Worm (Caenorhabditis elegans) whole organism, late embryonic: ENCODE measurements around the gene eel-1.

Experiments
- C08G9.2 ChIP-seq: sonication (generic microtip); optimal IDR thresholded peaks from 2 replicates; lab custom pipeline; 2016; ENCODE audit warnings: mild to moderate bottlenecking, missing genetic modification characterization, moderate library complexity, missing compliant biosample characterization
- K02D7.2 ChIP-seq: sonication (generic microtip); optimal IDR thresholded peaks from 2 replicates; lab custom pipeline; 2017; ENCODE audit warnings: mild to moderate bottlenecking, missing genetic modification characterization, missing compliant biosample characterization
- Y22D7AL.16 ChIP-seq: sonication (generic microtip); optimal IDR thresholded peaks from 2 replicates; lab custom pipeline; 2016; ENCODE audit warnings: missing genetic modification characterization, missing compliant biosample characterization
- ama-1 ChIP-seq: fragments of 150-350 bp; optimal IDR thresholded peaks from 2 replicates; lab custom pipeline; 2014
- ceh-18 ChIP-seq: sonication (generic microtip); optimal IDR thresholded peaks from 2 replicates; lab custom pipeline; 2016; ENCODE audit warnings: missing genetic modification characterization, missing compliant biosample characterization
- ceh-19 ChIP-seq: fragments of 200-800 bp; sonication (Bioruptor generic); optimal IDR thresholded peaks from 2 replicates; lab custom pipeline; 2018; ENCODE audit warnings: mild to moderate bottlenecking, missing genetic modification characterization, missing compliant biosample characterization
- ceh-24 ChIP-seq: sonication (generic microtip); optimal IDR thresholded peaks from 2 replicates; lab custom pipeline; 2016; ENCODE audit warnings: mild to moderate bottlenecking, missing genetic modification characterization, missing compliant biosample characterization
- ceh-30 ChIP-seq: fragments of 150-350 bp; optimal IDR thresholded peaks from 2 replicates; lab custom pipeline; 2014; ENCODE audit warnings: missing biosample characterization, missing genetic modification characterization
- ceh-31 ChIP-seq: sonication (generic microtip); optimal IDR thresholded peaks from 2 replicates; lab custom pipeline; 2016; ENCODE audit warnings: missing genetic modification characterization, missing compliant biosample characterization
- ceh-34 ChIP-seq: sonication (generic microtip); optimal IDR thresholded peaks from 2 replicates; lab custom pipeline; 2016; ENCODE audit warnings: mild to moderate bottlenecking, missing genetic modification characterization, missing compliant biosample characterization
- ceh-45 ChIP-seq: fragments of 200-800 bp; sonication (Bioruptor generic); IDR thresholded peaks from 2 replicates; pipeline ENCODE4 v1.3.6; 2022; ENCODE audit warnings: missing genetic modification reagents, missing genetic modification characterization, missing compliant biosample characterization
- ceh-48 ChIP-seq: sonication (generic microtip); optimal IDR thresholded peaks from 2 replicates; lab custom pipeline; 2016; ENCODE audit warnings: missing genetic modification characterization, inconsistent platforms, missing compliant biosample characterization
- ceh-6 ChIP-seq: fragments of 200-800 bp; sonication (Bioruptor generic); optimal IDR thresholded peaks from 2 replicates; lab custom pipeline; 2018; ENCODE audit warnings: mild to moderate bottlenecking, missing genetic modification characterization, missing compliant biosample characterization
- ceh-9 ChIP-seq: sonication (generic microtip); optimal IDR thresholded peaks from 2 replicates; lab custom pipeline; 2016; ENCODE audit warnings: mild to moderate bottlenecking, missing genetic modification characterization, inconsistent platforms, missing compliant biosample characterization
- che-1 ChIP-seq: sonication (generic microtip); optimal IDR thresholded peaks from 2 replicates; lab custom pipeline; 2016; ENCODE audit warnings: mild to moderate bottlenecking, missing genetic modification characterization, missing compliant biosample characterization
- elt-4 ChIP-seq: sonication (generic microtip); optimal IDR thresholded peaks from 2 replicates; lab custom pipeline; 2016; ENCODE audit warnings: missing genetic modification characterization, missing compliant biosample characterization
- ets-4 ChIP-seq: sonication (generic microtip); optimal IDR thresholded peaks from 2 replicates; lab custom pipeline; 2016; ENCODE audit warnings: missing genetic modification characterization, missing compliant biosample characterization
- fax-1 ChIP-seq: sonication (generic microtip); optimal IDR thresholded peaks from 2 replicates; lab custom pipeline; 2016; ENCODE audit warnings: missing genotype, missing genetic modification characterization, missing compliant biosample characterization
- fkh-10 ChIP-seq: fragments of 150-350 bp; optimal IDR thresholded peaks from 2 replicates; lab custom pipeline; 2014; ENCODE audit warnings: missing biosample characterization, missing genetic modification reagents, missing genetic modification characterization
- fkh-6 ChIP-seq: sonication (generic microtip); optimal IDR thresholded peaks from 2 replicates; lab custom pipeline; 2016; ENCODE audit warnings: missing genetic modification characterization, missing compliant biosample characterization
- gmeb-2 ChIP-seq: sonication (generic microtip); optimal IDR thresholded peaks from 2 replicates; lab custom pipeline; 2016; ENCODE audit warnings: missing genetic modification characterization, inconsistent platforms, missing compliant biosample characterization
- hlh-15 ChIP-seq: sonication (generic microtip); optimal IDR thresholded peaks from 2 replicates; lab custom pipeline; 2016; ENCODE audit warnings: missing genetic modification characterization, missing compliant biosample characterization
- hlh-30 ChIP-seq: sonication (generic microtip); optimal IDR thresholded peaks from 2 replicates; lab custom pipeline; 2017; ENCODE audit warnings: antibody characterized with exemption, missing genetic modification characterization, missing compliant biosample characterization; ENCODE audit not compliant: insufficient read depth
- hlh-8 ChIP-seq: sonication (generic microtip); optimal IDR thresholded peaks from 2 replicates; lab custom pipeline; 2016; ENCODE audit warnings: missing genotype, missing genetic modification characterization, missing compliant biosample characterization
- lim-6 ChIP-seq: sonication (generic microtip); optimal IDR thresholded peaks from 2 replicates; lab custom pipeline; 2016; ENCODE audit warnings: missing genetic modification characterization, missing compliant biosample characterization
- nfya-1 ChIP-seq: sonication (generic microtip); optimal IDR thresholded peaks from 2 replicates; lab custom pipeline; 2017; ENCODE audit warnings: missing genetic modification characterization, mild to moderate bottlenecking, missing compliant biosample characterization, antibody characterized with exemption, moderate library complexity
- nhr-11 ChIP-seq: fragments of 150-350 bp; optimal IDR thresholded peaks from 2 replicates; lab custom pipeline; 2014; ENCODE audit warnings: missing biosample characterization, missing genetic modification characterization
- pag-3 ChIP-seq: sonication (generic microtip); optimal IDR thresholded peaks from 2 replicates; lab custom pipeline; 2016; ENCODE audit warnings: missing compliant biosample characterization, missing genetic modification characterization, borderline replicate concordance
- pha-2 ChIP-seq: sonication (generic microtip); optimal IDR thresholded peaks from 2 replicates; lab custom pipeline; 2017; ENCODE audit warnings: mild to moderate bottlenecking, missing genetic modification characterization, missing compliant biosample characterization
- pha-4 ChIP-seq: fragments of 150-350 bp; optimal IDR thresholded peaks from 2 replicates; lab custom pipeline; 2018; ENCODE audit warnings: missing biosample characterization, missing genetic modification reagents, missing genetic modification characterization
- rnt-1 ChIP-seq: sonication (generic microtip); optimal IDR thresholded peaks from 2 replicates; lab custom pipeline; 2016; ENCODE audit warnings: missing genetic modification characterization, missing compliant biosample characterization
- sdc-2 ChIP-seq: sonication (generic microtip); optimal IDR thresholded peaks from 2 replicates; lab custom pipeline; 2016; ENCODE audit warnings: missing genotype, missing genetic modification characterization, missing compliant biosample characterization
- syd-9 ChIP-seq: sonication (generic microtip); optimal IDR thresholded peaks from 2 replicates; lab custom pipeline; 2016; ENCODE audit warnings: mild to moderate bottlenecking, missing genetic modification characterization, moderate library complexity, missing compliant biosample characterization
- tbx-2 ChIP-seq: sonication (generic microtip); optimal IDR thresholded peaks from 2 replicates; lab custom pipeline; 2016; ENCODE audit warnings: missing genetic modification characterization, missing compliant biosample characterization
- tbx-7 ChIP-seq: sonication (generic microtip); optimal IDR thresholded peaks from 2 replicates; lab custom pipeline; 2016; ENCODE audit warnings: missing genotype, missing genetic modification characterization, missing compliant biosample characterization
- ttx-3 ChIP-seq: sonication (generic microtip); optimal IDR thresholded peaks from 2 replicates; lab custom pipeline; 2016; ENCODE audit warnings: missing genetic modification reagents, missing genetic modification characterization, missing compliant biosample characterization
- unc-55 ChIP-seq: sonication (generic microtip); optimal IDR thresholded peaks from 2 replicates; lab custom pipeline; 2017; ENCODE audit warnings: missing biosample characterization, missing genetic modification reagents, missing genetic modification characterization
- zip-5 ChIP-seq: sonication (generic microtip); optimal IDR thresholded peaks from 2 replicates; lab custom pipeline; 2016; ENCODE audit warnings: missing genetic modification characterization, missing compliant biosample characterization

Gene eel-1

DNA sequence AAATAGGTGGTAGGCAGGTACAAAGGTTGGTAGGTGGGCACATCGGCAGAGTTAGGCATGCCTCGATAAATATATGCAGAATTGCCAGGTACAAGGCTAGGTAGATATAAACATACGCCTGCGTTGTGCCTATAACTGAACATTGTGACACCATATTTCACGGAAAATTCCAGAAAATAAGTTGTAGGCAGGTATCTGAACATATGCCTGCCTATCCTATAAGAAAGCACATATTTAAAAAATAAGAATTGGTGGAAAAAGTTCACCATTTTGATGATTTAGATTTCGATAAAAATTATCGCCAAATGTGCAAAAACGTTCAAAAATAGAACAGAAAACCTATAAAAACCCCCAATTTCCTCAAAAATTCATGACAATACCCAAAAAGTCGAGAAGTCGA, 39.7 kb upstream of the eel-1 start:
- no peak for TF ChIP-seq ceh-30 (tag; lab: Kevin White, UChicago)
- TF ChIP-seq elt-4: no peak
- TF ChIP-seq hlh-8 (tag; lab: Kevin White, UChicago): no peak
- TF ChIP-seq che-1: no peak
- no peak for TF ChIP-seq zip-5 (tag; lab: Kevin White, UChicago)
- no peak for TF ChIP-seq ceh-34 (tag; lab: Kevin White, UChicago)
- TF ChIP-seq hlh-15 (tag; lab: Kevin White, UChicago): no peak
- no peak for TF ChIP-seq rnt-1 (tag; lab: Kevin White, UChicago)
- no peak for TF ChIP-seq ceh-45 (GFP tag; lab: Robert Waterston, UW)

DNA sequence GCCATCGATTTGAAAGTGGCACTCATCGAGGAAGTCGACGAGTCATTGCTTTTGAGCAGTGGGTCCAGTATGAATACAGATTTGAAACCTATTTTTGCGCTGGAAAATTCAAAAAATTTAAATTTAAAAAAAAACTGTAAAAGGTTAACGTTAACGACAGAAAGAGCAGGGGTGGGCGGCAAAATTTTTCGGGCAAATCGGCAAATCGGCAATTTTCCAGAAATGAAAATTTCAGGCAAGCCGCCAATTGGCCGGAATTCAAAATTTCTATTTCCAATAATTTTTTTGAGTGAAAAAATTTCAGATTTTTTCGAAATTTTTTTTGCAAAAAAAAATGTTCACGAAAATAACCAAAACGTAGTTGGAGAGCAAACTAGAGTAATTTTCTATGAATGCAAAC, 36.9 kb upstream of the eel-1 start, which contains the start of gene Y67D8C.9:
Y67D8C.9 (minus strand) TSS at position 101 of the 400 bp plus-strand sequence.
- TF ChIP-seq fax-1 (no peak), K02D7.2 (tag; lab: Kevin White, UChicago) (no peak), C08G9.2 (no peak), tbx-2 (tag; lab: Kevin White, UChicago) (no peak), ceh-34 (tag; lab: Kevin White, UChicago) (no peak), ceh-24 (no peak), ceh-18 (no peak), nhr-11 (tag; lab: Kevin White, UChicago) (no peak), ama-1 (lab: Kevin White, UChicago) (no peak), hlh-15 (tag; lab: Kevin White, UChicago) (no peak), tbx-7 (tag; lab: Kevin White, UChicago) (no peak), ceh-48 (tag; lab: Kevin White, UChicago) (no peak), pha-2 (tag; lab: Kevin White, UChicago) (no peak)

DNA sequence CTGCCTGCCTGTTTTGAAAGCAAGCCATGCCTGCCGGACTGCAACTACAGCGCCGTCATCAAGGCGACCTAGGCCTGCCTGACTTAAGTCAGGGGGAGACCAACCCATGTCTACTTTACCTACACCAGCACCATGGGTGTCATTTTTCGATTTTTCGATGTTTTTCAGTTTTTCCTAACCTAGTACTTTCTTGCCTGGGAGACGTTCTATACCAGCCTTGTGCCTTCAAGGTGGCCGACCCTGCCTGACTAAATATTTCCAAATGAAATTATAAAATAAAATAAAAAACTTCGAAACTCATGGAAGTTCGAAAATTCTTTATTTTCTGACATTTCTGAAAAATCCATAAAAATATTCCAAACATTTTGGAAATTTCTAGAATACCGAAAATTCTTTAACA, 26.9 kb upstream of the eel-1 start:
- TF ChIP-seq tbx-2 (tag; lab: Kevin White, UChicago): no peak
- TF ChIP-seq ceh-9: no peak
- no peak for TF ChIP-seq ceh-31
- no peak for TF ChIP-seq K02D7.2 (tag; lab: Kevin White, UChicago)
- TF ChIP-seq fkh-6 (tag; lab: Kevin White, UChicago): no peak
- TF ChIP-seq tbx-7 (tag; lab: Kevin White, UChicago): no peak
- no peak for TF ChIP-seq pag-3 (tag; lab: Kevin White, UChicago)
- no peak for TF ChIP-seq fkh-10
- no peak for TF ChIP-seq hlh-8 (tag; lab: Kevin White, UChicago)
- no peak for TF ChIP-seq ceh-45 (GFP tag; lab: Robert Waterston, UW)
- no peak for TF ChIP-seq elt-4
- TF ChIP-seq pha-4 (tag; lab: Kevin White, UChicago): no peak
- no peak for TF ChIP-seq unc-55 (GFP tag; lab: Kevin White, UChicago)
- no peak for TF ChIP-seq ceh-19 (GFP tag; lab: Kevin White, UChicago)
- no peak for TF ChIP-seq nfya-1 (tag; lab: Kevin White, UChicago)
- TF ChIP-seq ceh-6 (GFP tag; lab: Kevin White, UChicago): no peak
- no peak for TF ChIP-seq ttx-3 (tag; lab: Kevin White, UChicago)
- TF ChIP-seq ets-4 (tag; lab: Kevin White, UChicago): no peak
- TF ChIP-seq, all 69 proteins: peak for 0

DNA sequence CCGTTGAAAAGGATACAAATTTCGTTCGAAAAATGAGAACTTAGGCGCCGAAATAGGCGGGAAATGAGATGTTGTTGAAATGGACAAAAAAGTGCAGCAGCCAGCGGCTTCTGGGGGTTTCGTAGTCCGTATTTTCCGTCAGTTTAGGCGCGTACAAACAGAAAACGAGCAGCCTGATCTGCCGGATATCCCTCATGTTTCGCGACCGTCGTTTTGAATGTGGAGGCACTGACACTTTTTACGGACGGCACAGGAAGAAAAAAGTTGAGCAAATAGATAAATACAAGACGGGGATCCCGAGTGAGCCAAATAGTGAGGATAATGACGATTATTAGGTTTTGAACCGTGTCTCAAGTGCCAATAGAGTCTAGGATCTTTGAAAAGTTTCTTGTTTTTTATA, 26.3 kb upstream of the eel-1 start, which contains the start of gene Y67D8C.22:
Y67D8C.22 (minus strand) TSS at position 101 of the 400 bp plus-strand sequence.
- TF ChIP-seq che-1: no peak
- TF ChIP-seq lim-6 (tag; lab: Kevin White, UChicago): no peak
- no peak for TF ChIP-seq Y22D7AL.16 (tag; lab: Kevin White, UChicago)
- TF ChIP-seq tbx-7 (tag; lab: Kevin White, UChicago): no peak
- no peak for TF ChIP-seq hlh-30 (tag; lab: Kevin White, UChicago)
- TF ChIP-seq gmeb-2 (tag; lab: Kevin White, UChicago): no peak
- no peak for TF ChIP-seq pha-2 (tag; lab: Kevin White, UChicago)
- TF ChIP-seq sdc-2 (tag; lab: Kevin White, UChicago): no peak
- no peak for TF ChIP-seq unc-55 (GFP tag; lab: Kevin White, UChicago)
- no peak for TF ChIP-seq nhr-11 (tag; lab: Kevin White, UChicago)
- no peak for TF ChIP-seq fkh-6 (tag; lab: Kevin White, UChicago)
- no peak for TF ChIP-seq syd-9 (tag; lab: Kevin White, UChicago)
- no peak for TF ChIP-seq ceh-6 (GFP tag; lab: Kevin White, UChicago)
- no peak for TF ChIP-seq ama-1 (lab: Kevin White, UChicago)
